Worm (Caenorhabditis elegans): ENCODE data around the gene F17C8.7.
A peak's percentile ranks its signal among the peaks of the same experiment; 100 is the strongest.

- no peak for TF ChIP-seq nhr-76 (tag; optimal IDR thresholded peaks at IDR 0.05)
- TF ChIP-seq unc-62 (GFP tag; optimal IDR thresholded peaks at IDR 0.05 in 1 of 2): peak in 1 of 2 experiments; percentile 94
- TF ChIP-seq unc-62 (tag; optimal IDR thresholded peaks at IDR 0.05): no peak
- no peak for TF ChIP-seq nhr-237 (tag; optimal IDR thresholded peaks at IDR 0.05)
- TF ChIP-seq unc-39 (tag; optimal IDR thresholded peaks at IDR 0.05): no peak
- no peak for TF ChIP-seq unc-130 (GFP tag; optimal IDR thresholded peaks at IDR 0.05)
- no peak for TF ChIP-seq snpc-4 (tag; optimal IDR thresholded peaks at IDR 0.05)
- no peak for TF ChIP-seq mep-1 (tag; optimal IDR thresholded peaks at IDR 0.05)
- TF ChIP-seq ama-1 (optimal IDR thresholded peaks at IDR 0.05): no peak
- TF ChIP-seq nhr-11 (tag; optimal IDR thresholded peaks at IDR 0.05): no peak
- no peak for TF ChIP-seq pqm-1 (tag; optimal IDR thresholded peaks at IDR 0.05)
Measured at ce11 chrIII:4748109-4748508, 12.6 kb downstream of the F17C8.7 start, which contains the start of gene col-89.
